Worm (Caenorhabditis elegans) whole organism, L2 larva: ENCODE measurements around the gene ZC266.1.
A peak's percentile ranks its signal among the peaks of the same experiment; 100 is the strongest.

Experiments used
- R02D3.7 ChIP-seq: fragments of 150-350 bp; optimal IDR thresholded peaks from 2 replicates; lab custom pipeline; 2014; ENCODE audit warnings: missing biosample characterization, missing genetic modification characterization
- Y55F3AM.14 ChIP-seq: fragments of 200-800 bp; sonication (Bioruptor generic); optimal IDR thresholded peaks from 2 replicates; lab custom pipeline; 2018; ENCODE audit warnings: mild to moderate bottlenecking, missing genetic modification characterization, missing compliant biosample characterization
- ama-1 ChIP-seq: fragments of 150-350 bp; optimal IDR thresholded peaks from 2 replicates; lab custom pipeline; 2018; ENCODE audit warnings: inconsistent platforms
- nhr-11 ChIP-seq: fragments of 150-350 bp; optimal IDR thresholded peaks from 2 replicates; lab custom pipeline; 2014; ENCODE audit warnings: missing biosample characterization, missing genetic modification characterization
- nhr-21 ChIP-seq: fragments of 150-350 bp; optimal IDR thresholded peaks from 2 replicates; lab custom pipeline; 2014; ENCODE audit warnings: missing biosample characterization, missing genetic modification characterization
- nhr-25 ChIP-seq: fragments of 150-350 bp; sonication (generic microtip); optimal IDR thresholded peaks from 3 replicates; lab custom pipeline; 2014; ENCODE audit warnings: missing biosample characterization, missing genetic modification characterization
- peb-1 ChIP-seq: fragments of 150-350 bp; optimal IDR thresholded peaks from 2 replicates; lab custom pipeline; 2014; ENCODE audit warnings: missing biosample characterization, missing genetic modification characterization
- sem-4 ChIP-seq: fragments of 150-350 bp; optimal IDR thresholded peaks from 2 replicates; lab custom pipeline; 2014; ENCODE audit warnings: missing biosample characterization, missing genetic modification reagents, missing genetic modification characterization

Gene ZC266.1

DNA sequence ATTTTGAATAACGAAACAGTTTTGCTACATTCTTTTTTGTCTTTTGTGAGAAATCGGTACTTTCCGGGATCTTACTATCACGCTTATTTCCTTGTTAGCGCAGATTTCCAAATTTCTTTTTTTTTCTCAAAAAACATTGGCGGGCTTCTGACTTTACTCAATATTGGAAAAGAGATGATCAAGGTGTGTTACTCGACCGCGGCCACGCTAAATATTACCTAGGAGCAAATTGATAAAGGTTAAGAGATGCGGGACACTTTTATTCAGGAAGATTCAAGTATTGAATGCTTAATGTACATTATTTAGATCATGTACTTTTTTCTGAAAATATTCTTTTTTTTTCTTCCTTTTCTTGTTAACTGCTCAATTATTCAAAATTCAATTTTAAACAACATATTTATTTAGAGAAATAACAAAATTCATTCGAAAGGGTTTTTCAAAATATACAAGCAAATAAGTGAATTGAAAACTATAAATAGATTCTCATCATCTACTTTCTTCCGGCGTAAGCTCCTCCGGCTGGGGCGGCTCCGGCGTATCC is 52.7 kb downstream of the ZC266.1 start:
- no peak for TF ChIP-seq peb-1
- TF ChIP-seq ama-1, result peak; percentile 79
- TF ChIP-seq Y55F3AM.14 (GFP tag; lab: Kevin White, UChicago), result peak; percentile 47
- TF ChIP-seq nhr-21, result peak; percentile 19
- TF ChIP-seq sem-4 (tag; lab: Kevin White, UChicago), result peak; percentile 26
- peak; percentile 63 for TF ChIP-seq nhr-25 (tag; lab: Kevin White, UChicago)
- TF ChIP-seq R02D3.7 (tag; lab: Kevin White, UChicago), result no peak
- TF ChIP-seq nhr-11 (tag; lab: Kevin White, UChicago), result peak; percentile 17
